Fruit fly (Drosophila melanogaster): ENCODE results near the gene dao.

DNA sequence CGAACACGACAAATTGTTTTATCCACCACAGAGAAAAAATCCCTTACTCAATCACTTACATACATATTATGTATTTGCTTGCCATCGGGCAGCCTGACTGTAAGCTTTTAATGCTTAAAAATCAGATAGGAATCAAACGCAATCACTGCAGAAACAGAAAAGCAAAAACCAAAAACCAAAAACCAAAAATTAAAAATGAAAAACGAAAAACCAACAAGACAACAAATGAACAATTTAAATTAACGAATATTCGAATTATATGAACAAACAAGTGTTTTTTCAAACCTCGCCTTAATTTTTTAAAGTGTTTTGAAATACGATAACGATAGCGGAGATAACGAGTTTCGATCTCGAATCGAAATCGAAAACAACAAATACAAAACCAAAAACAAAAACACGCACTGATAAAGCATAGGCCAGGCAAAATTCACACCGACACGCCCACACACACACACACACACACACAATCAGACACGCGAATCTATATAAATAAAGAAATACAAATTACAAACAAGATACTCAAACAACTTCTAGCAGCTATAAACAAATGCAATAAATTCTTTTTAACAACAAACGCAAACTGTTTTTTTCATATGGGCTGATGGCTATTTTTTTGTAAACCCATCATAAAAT lies 5.7 kb downstream of the dao start:
- no peak for TF ChIP-seq pad (GFP tag; optimal IDR thresholded peaks at IDR 0.05)
- TF ChIP-seq Hr96 (GFP tag; optimal IDR thresholded peaks at IDR 0.05) = peak; percentile 5
- TF ChIP-seq kay (GFP tag; ENCODE audit: borderline replicate concordance) = no peak
- TF ChIP-seq CG7045 (GFP tag; optimal IDR thresholded peaks at IDR 0.05) = no peak
- no peak for TF ChIP-seq Crg-1 (GFP tag; optimal IDR thresholded peaks at IDR 0.05)
- no peak for TF ChIP-seq CG12768 (GFP tag; optimal IDR thresholded peaks at IDR 0.05)
- TF ChIP-seq tj (GFP tag; optimal IDR thresholded peaks at IDR 0.05) = no peak
- TF ChIP-seq CG7101 (tag; optimal IDR thresholded peaks at IDR 0.05) = peak; percentile 21
- no peak for TF ChIP-seq CG5204 (GFP tag; optimal IDR thresholded peaks at IDR 0.05)
- TF ChIP-seq Mnt (GFP tag; optimal IDR thresholded peaks at IDR 0.05) = no peak
- no peak for TF ChIP-seq ovo (GFP tag; optimal IDR thresholded peaks at IDR 0.05)
- no peak for TF ChIP-seq CG11617 (GFP tag; optimal IDR thresholded peaks at IDR 0.05)
- TF ChIP-seq toe (GFP tag; optimal IDR thresholded peaks at IDR 0.05) = no peak

Measured in whole organism, adult.